Fruit fly (Drosophila melanogaster): ENCODE measurements around the gene Doc3.

The Doc3 gene

DNA sequence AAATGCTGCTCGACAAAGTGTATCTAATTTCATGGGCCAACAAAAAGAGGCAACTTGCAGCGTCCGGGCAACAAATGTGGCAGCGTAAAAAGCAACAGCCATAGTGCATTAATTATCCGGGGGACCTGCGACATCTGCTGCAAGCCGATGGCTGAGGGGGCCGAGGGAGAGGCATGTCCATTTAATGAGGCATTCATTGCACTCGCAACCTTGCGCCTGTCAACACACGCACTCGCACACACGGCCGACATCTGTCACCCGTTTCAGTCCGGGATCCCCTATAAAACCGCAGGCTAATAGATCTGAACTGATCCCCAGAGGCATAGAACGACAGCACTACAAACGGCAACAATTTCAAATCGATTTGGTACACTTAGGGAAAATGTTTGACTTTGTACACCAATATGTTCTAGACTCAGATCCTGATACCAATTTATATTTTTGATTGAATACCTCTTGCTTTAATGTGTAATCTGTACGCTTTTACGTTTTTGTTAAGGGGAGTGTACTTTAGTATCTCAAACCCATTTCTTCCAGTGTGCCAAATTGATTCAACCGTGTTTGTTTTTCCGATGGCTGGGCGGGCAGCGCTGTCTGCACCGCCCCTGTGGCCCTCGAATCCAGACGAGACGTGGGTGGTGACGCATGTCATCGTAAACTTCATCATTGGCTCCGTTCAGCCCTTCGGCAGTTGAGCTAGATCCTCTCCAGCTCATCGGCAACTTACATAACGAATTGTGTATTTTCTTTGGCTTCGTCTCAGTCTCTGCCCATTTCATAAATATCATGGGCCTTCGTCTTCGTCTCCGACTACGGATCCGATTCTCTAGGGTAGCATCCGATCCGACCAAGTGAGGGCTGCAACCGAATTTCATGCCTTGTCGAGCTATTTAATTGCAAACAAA is 6.7 kb downstream of the Doc3 start (continued):
- TF ChIP-seq fd102C (GFP tag; optimal IDR thresholded peaks at IDR 0.05) (peak; percentile 77), CG4730 (GFP tag; IDR thresholded peaks at IDR 0.05) (peak; percentile 68), CG11504 (tag; optimal IDR thresholded peaks at IDR 0.05) (peak; percentile 67), HLH3B (GFP tag; IDR thresholded peaks at IDR 0.05) (peak; percentile 80), her (GFP tag; optimal IDR thresholded peaks at IDR 0.05) (peak; percentile 53), pfk (GFP tag; optimal IDR thresholded peaks at IDR 0.05) (no peak), Doc2 (GFP tag; IDR thresholded peaks at IDR 0.05) (peak; percentile 21; the same call in 1 of the 2 replicates), CG7928 (GFP tag; optimal IDR thresholded peaks at IDR 0.05) (no peak), Hr78 (GFP tag; optimal IDR thresholded peaks at IDR 0.05) (peak in 1 of 2 experiments; percentile 53), Fer3 (tag; optimal IDR thresholded peaks at IDR 0.05) (no peak), CG14667 (GFP tag; IDR thresholded peaks at IDR 0.05) (peak; percentile 79), crp (GFP tag; optimal IDR thresholded peaks at IDR 0.05) (peak in 1 of 2 experiments; percentile 8), CG17912 (GFP tag; optimal IDR thresholded peaks at IDR 0.05) (no peak), CG9797 (GFP tag; optimal IDR thresholded peaks at IDR 0.05) (no peak), cwo (GFP tag; optimal IDR thresholded peaks at IDR 0.05) (no peak), mld (GFP tag; IDR thresholded peaks at IDR 0.05; ENCODE audit: partially characterized antibody) (no peak), CG6654 (GFP tag; optimal IDR thresholded peaks at IDR 0.05) (peak; percentile 38), Aef1 (GFP tag; IDR thresholded peaks at IDR 0.05) (peak; percentile 59; the same call in 2 of the 3 replicates), MTF-1 (GFP tag; optimal IDR thresholded peaks at IDR 0.05; ENCODE audit: borderline replicate concordance) (peak; percentile 44), Hey (tag; optimal IDR thresholded peaks at IDR 0.05) (no peak), unpg (GFP tag; optimal IDR thresholded peaks at IDR 0.05) (peak; percentile 73), CG7963 (GFP tag; IDR thresholded peaks at IDR 0.05; ENCODE audit: partially characterized antibody) (no peak), Pdp1 (GFP tag; optimal IDR thresholded peaks at IDR 0.05) (peak; percentile 70 to 78), sna (GFP tag; IDR thresholded peaks at IDR 0.05; ENCODE audit: partially characterized antibody) (no peak), sim (GFP tag; IDR thresholded peaks at IDR 0.05) (peak; percentile 91), klu (GFP tag; IDR thresholded peaks at IDR 0.05) (peak; percentile 55; the same call in 1 of the 2 replicates), Sox100B (GFP tag; optimal IDR thresholded peaks at IDR 0.05) (peak; percentile 64), seq (GFP tag; IDR thresholded peaks at IDR 0.05) (0 out of 2 replicates have a peak, but pooled peaks have one; percentile 17), CG6272 (GFP tag; IDR thresholded peaks at IDR 0.05) (peak; percentile 55; the same call in 1 of the 2 replicates), CG9609 (GFP tag; optimal IDR thresholded peaks at IDR 0.05) (peak; percentile 69), MESR4 (GFP tag; optimal IDR thresholded peaks at IDR 0.05) (no peak), CG4404 (GFP tag; IDR thresholded peaks at IDR 0.05) (peak; percentile 93), nmo (GFP tag; optimal IDR thresholded peaks at IDR 0.05) (peak; percentile 83), CG1529 (GFP tag; optimal IDR thresholded peaks at IDR 0.05) (peak; percentile 49), ranshi (GFP tag; IDR thresholded peaks at IDR 0.05) (peak; percentile 75; the same call in 1 of the 2 replicates), grn (GFP tag; optimal IDR thresholded peaks at IDR 0.05) (no peak), CG12236 (GFP tag; optimal IDR thresholded peaks at IDR 0.05) (peak; percentile 69), CG4617 (GFP tag; optimal IDR thresholded peaks at IDR 0.05; ENCODE audit: borderline replicate concordance) (peak; percentile 14), croc (GFP tag; conservative IDR thresholded peaks at IDR 0.05) (peak; percentile 85), Ssrp (tag; optimal IDR thresholded peaks at IDR 0.05) (peak; percentile 72), Spps (tag; optimal IDR thresholded peaks at IDR 0.05) (peak; percentile 72), slp2 (GFP tag; optimal IDR thresholded peaks at IDR 0.05) (peak; percentile 59), NK7.1 (GFP tag; optimal IDR thresholded peaks at IDR 0.05) (peak; percentile 41), aop (GFP tag; IDR thresholded peaks at IDR 0.05) (no peak), CG13894 (tag; optimal IDR thresholded peaks at IDR 0.05) (no peak), Dp (GFP tag; optimal IDR thresholded peaks at IDR 0.05) (no peak)

Measured in whole organism, embryonic.